Fruit fly (Drosophila melanogaster) whole organism, adult: ENCODE measurements around the gene Mkp3.

Experiments
- CG11617 ChIP-seq: fragments of 200-800 bp; sonication (Bioruptor generic); optimal IDR thresholded peaks from 2 replicates; lab custom pipeline; 2017; ENCODE audit warnings: mild to moderate bottlenecking, missing biosample characterization, missing genetic modification reagents, missing genetic modification characterization
- CG12768 ChIP-seq: fragments of 200-800 bp; sonication (Bioruptor generic); optimal IDR thresholded peaks from 2 replicates; lab custom pipeline; 2017; ENCODE audit warnings: missing biosample characterization, missing genetic modification characterization, mild to moderate bottlenecking, moderate library complexity, missing genetic modification reagents
- CG14711 ChIP-seq: fragments of 200-800 bp; sonication (Bioruptor generic); optimal IDR thresholded peaks from 2 replicates; lab custom pipeline; 2018; ENCODE audit warnings: missing biosample characterization, mild to moderate bottlenecking, missing genetic modification characterization, moderate library complexity
- CG1620 ChIP-seq: fragments of 200-800 bp; sonication (Bioruptor generic); optimal IDR thresholded peaks from 2 replicates; lab custom pipeline; 2016; ENCODE audit warnings: missing biosample characterization, missing genetic modification characterization
- CG33017 ChIP-seq: fragments of 200-800 bp; sonication (Bioruptor generic); optimal IDR thresholded peaks from 2 replicates; lab custom pipeline; 2018; ENCODE audit warnings: missing biosample characterization, mild to moderate bottlenecking, missing genetic modification characterization, moderate library complexity
- CG5204 ChIP-seq: fragments of 200-800 bp; sonication (Bioruptor generic); optimal IDR thresholded peaks from 2 replicates; lab custom pipeline; 2016; ENCODE audit warnings: missing biosample characterization, missing genetic modification characterization
- CG7045 ChIP-seq: fragments of 200-800 bp; sonication (Bioruptor generic); optimal IDR thresholded peaks from 2 replicates; lab custom pipeline; 2017; ENCODE audit warnings: missing biosample characterization, mild to moderate bottlenecking, missing genetic modification characterization
- CG7101 ChIP-seq: fragments of 200-800 bp; sonication (Bioruptor generic); optimal IDR thresholded peaks from 2 replicates; lab custom pipeline; 2018; ENCODE audit warnings: missing biosample characterization, mild to moderate bottlenecking, missing genetic modification characterization, moderate library complexity
- Clk ChIP-seq: fragments of 200-800 bp; sonication (Bioruptor generic); optimal IDR thresholded peaks from 2 replicates; lab custom pipeline; 2017; ENCODE audit warnings: missing biosample characterization, missing genetic modification characterization
- Crg-1 ChIP-seq: fragments of 200-800 bp; sonication (Bioruptor generic); optimal IDR thresholded peaks from 2 replicates; lab custom pipeline; 2016; ENCODE audit warnings: missing biosample characterization, missing genetic modification characterization
- Hr96 ChIP-seq: fragments of 200-800 bp; sonication (Bioruptor generic); optimal IDR thresholded peaks from 2 replicates; lab custom pipeline; 2016; ENCODE audit warnings: missing biosample characterization, missing genetic modification characterization
- Mnt ChIP-seq: fragments of 200-800 bp; sonication (Bioruptor generic); optimal IDR thresholded peaks from 2 replicates; lab custom pipeline; 2016; ENCODE audit warnings: missing biosample characterization, mild to moderate bottlenecking, missing genetic modification characterization
- bab1 ChIP-seq: fragments of 200-800 bp; sonication (Bioruptor generic); optimal IDR thresholded peaks from 3 replicates; lab custom pipeline; 2019; ENCODE audit warnings: missing biosample characterization, mild to moderate bottlenecking, missing genetic modification characterization, moderate library complexity
- cic ChIP-seq: fragments of 200-800 bp; sonication (Bioruptor generic); optimal IDR thresholded peaks from 2 replicates; lab custom pipeline; 2017; ENCODE audit warnings: missing biosample characterization, mild to moderate bottlenecking, missing genetic modification characterization, moderate library complexity
- cnc ChIP-seq, 2 experiments: fragments of >200 bp; optimal IDR thresholded peaks; 2 replicates each; lab custom pipeline; 2017
- kay ChIP-seq: fragments of 200-800 bp; sonication (Bioruptor generic); peaks from one replicate; lab custom pipeline; 2016; ENCODE audit warnings: missing biosample characterization, missing genetic modification characterization, borderline replicate concordance
- ovo ChIP-seq: fragments of 200-800 bp; sonication (Bioruptor generic); optimal IDR thresholded peaks from 2 replicates; lab custom pipeline; 2016; ENCODE audit warnings: missing biosample characterization, missing genetic modification characterization
- pad ChIP-seq: fragments of 200-800 bp; sonication (Bioruptor generic); optimal IDR thresholded peaks from 3 replicates; lab custom pipeline; 2017; ENCODE audit warnings: missing biosample characterization, missing genetic modification characterization, mild to moderate bottlenecking, moderate library complexity, missing genetic modification reagents
- tj ChIP-seq: fragments of 200-800 bp; sonication (Bioruptor generic); optimal IDR thresholded peaks from 3 replicates; lab custom pipeline; 2017; ENCODE audit warnings: missing biosample characterization, mild to moderate bottlenecking, missing genetic modification characterization, moderate library complexity
- toe ChIP-seq: fragments of 200-800 bp; sonication (Bioruptor generic); optimal IDR thresholded peaks from 2 replicates; lab custom pipeline; 2016; ENCODE audit warnings: missing biosample characterization, missing genetic modification characterization

Gene Mkp3

DNA sequence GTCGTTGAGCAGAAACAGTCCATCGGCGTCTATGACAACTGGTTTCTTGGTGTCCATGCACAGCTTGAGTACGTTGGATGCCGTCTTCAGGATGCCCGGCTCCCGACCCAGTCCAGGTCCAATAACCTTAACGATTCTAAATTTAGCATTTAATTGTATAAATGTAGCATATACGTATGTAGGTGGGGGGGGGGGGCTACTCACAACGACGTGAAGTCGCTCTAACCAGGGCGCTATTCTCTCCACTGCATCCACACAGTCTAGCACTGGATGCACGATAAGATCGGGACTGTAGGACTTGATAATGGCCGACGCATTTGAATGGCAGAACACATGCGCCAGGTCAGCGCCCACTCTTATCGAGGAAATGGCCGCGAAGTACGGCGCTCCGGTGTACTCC lies 10.9 kb upstream of the Mkp3 start:
- TF ChIP-seq CG5204 (GFP tag; lab: Kevin White, UChicago) (no peak), Hr96 (no peak), kay (GFP tag; lab: Kevin White, UChicago) (no peak), Crg-1 (GFP tag; lab: Kevin White, UChicago) (no peak), Mnt (GFP tag; lab: Kevin White, UChicago) (no peak), pad (GFP tag; lab: Kevin White, UChicago) (no peak), CG11617 (GFP tag; lab: Kevin White, UChicago) (no peak), tj (no peak), toe (no peak), CG14711 (no peak), CG12768 (GFP tag; lab: Kevin White, UChicago) (no peak), ovo (GFP tag; lab: Kevin White, UChicago) (no peak), CG7101 (tag; lab: Kevin White, UChicago) (no peak), cnc (optimal IDR thresholded peaks at IDR 0.05; lab: Kevin White, UChicago) (no peak), Clk (no peak), cic (no peak), CG7045 (no peak), CG33017 (tag; lab: Kevin White, UChicago) (no peak)

- TF ChIP-seq CG33017 (tag; lab: Kevin White, UChicago) (peak; percentile 13), CG12768 (GFP tag; lab: Kevin White, UChicago) (peak; percentile 3), Clk (no peak), Mnt (GFP tag; lab: Kevin White, UChicago) (no peak), Hr96 (no peak), CG11617 (GFP tag; lab: Kevin White, UChicago) (peak; percentile 9), CG14711 (no peak), tj (peak; percentile 22), pad (GFP tag; lab: Kevin White, UChicago) (peak; percentile 17), bab1 (GFP tag; lab: Kevin White, UChicago) (peak; percentile 15), Crg-1 (GFP tag; lab: Kevin White, UChicago) (peak; percentile 51), cic (no peak), CG7101 (tag; lab: Kevin White, UChicago) (peak; percentile 52), kay (GFP tag; lab: Kevin White, UChicago) (no peak), ovo (GFP tag; lab: Kevin White, UChicago) (no peak), CG7045 (no peak), cnc (optimal IDR thresholded peaks at IDR 0.05; lab: Kevin White, UChicago) (no peak)
Observed at dm6 chr3L:19096032-19096431, 9.8 kb upstream of the Mkp3 start, which contains the start of gene CNPYb. Gene CNPYb (minus strand): TSS chr3L:19096217.

- TF ChIP-seq pad (GFP tag; lab: Kevin White, UChicago) (no peak), CG7101 (tag; lab: Kevin White, UChicago) (no peak), Clk (no peak), tj (peak; percentile 39), CG7045 (no peak), CG33017 (tag; lab: Kevin White, UChicago) (no peak), kay (GFP tag; lab: Kevin White, UChicago) (no peak), toe (no peak), Crg-1 (GFP tag; lab: Kevin White, UChicago) (no peak), CG5204 (GFP tag; lab: Kevin White, UChicago) (no peak), Hr96 (no peak), CG1620 (GFP tag; lab: Kevin White, UChicago) (no peak), Mnt (GFP tag; lab: Kevin White, UChicago) (no peak), bab1 (GFP tag; lab: Kevin White, UChicago) (peak; percentile 44), CG14711 (peak; percentile 77), cnc (optimal IDR thresholded peaks at IDR 0.05; lab: Kevin White, UChicago) (no peak), CG12768 (GFP tag; lab: Kevin White, UChicago) (no peak), ovo (GFP tag; lab: Kevin White, UChicago) (no peak), CG11617 (GFP tag; lab: Kevin White, UChicago) (no peak)
Observed at dm6 chr3L:19092125-19093058, 6.2 kb upstream of the Mkp3 start, which contains the start of gene MESR6. Gene MESR6 (plus strand): TSS chr3L:19092670.

dm6 chr3L:19091423-19092124 lies 5.3 kb upstream of the Mkp3 start:
- no peak for TF ChIP-seq CG14711
- no peak for TF ChIP-seq CG11617 (GFP tag; lab: Kevin White, UChicago)
- TF ChIP-seq CG5204 (GFP tag; lab: Kevin White, UChicago), result no peak
- TF ChIP-seq Hr96, result no peak
- no peak for TF ChIP-seq ovo (GFP tag; lab: Kevin White, UChicago)
- TF ChIP-seq cic, result peak; percentile 100
- peak; percentile 43 for TF ChIP-seq CG12768 (GFP tag; lab: Kevin White, UChicago)
- TF ChIP-seq toe, result no peak
- TF ChIP-seq CG1620 (GFP tag; lab: Kevin White, UChicago), result no peak
- peak; percentile 54 for TF ChIP-seq Mnt (GFP tag; lab: Kevin White, UChicago)
- no peak for TF ChIP-seq CG7101 (tag; lab: Kevin White, UChicago)

- TF ChIP-seq Hr96, result no peak
- no peak for TF ChIP-seq bab1 (GFP tag; lab: Kevin White, UChicago)
- TF ChIP-seq CG5204 (GFP tag; lab: Kevin White, UChicago), result no peak
- no peak for TF ChIP-seq cic
- TF ChIP-seq CG12768 (GFP tag; lab: Kevin White, UChicago), result no peak
- no peak for TF ChIP-seq CG7101 (tag; lab: Kevin White, UChicago)
- TF ChIP-seq pad (GFP tag; lab: Kevin White, UChicago), result no peak
- no peak for TF ChIP-seq Crg-1 (GFP tag; lab: Kevin White, UChicago)
- TF ChIP-seq CG1620 (GFP tag; lab: Kevin White, UChicago), result no peak
- TF ChIP-seq CG14711, result no peak
- no peak for TF ChIP-seq CG7045
- no peak for TF ChIP-seq CG33017 (tag; lab: Kevin White, UChicago)
- TF ChIP-seq ovo (GFP tag; lab: Kevin White, UChicago), result no peak
- no peak for TF ChIP-seq tj
- no peak for TF ChIP-seq Mnt (GFP tag; lab: Kevin White, UChicago)
- TF ChIP-seq Clk, result no peak
- TF ChIP-seq CG11617 (GFP tag; lab: Kevin White, UChicago), result no peak
- no peak for TF ChIP-seq toe
Observed at dm6 chr3L:19089120-19089519, 2.9 kb upstream of the Mkp3 start.
